Worm (Caenorhabditis elegans) whole organism, late embryonic: ENCODE data around the gene F22H10.2.

Source experiments
- F13H6.1 ChIP-seq: sonication (generic microtip); optimal IDR thresholded peaks from 2 replicates; lab custom pipeline; 2016; ENCODE audit warnings: missing genetic modification characterization, missing compliant biosample characterization
- ama-1 ChIP-seq: fragments of 150-350 bp; optimal IDR thresholded peaks from 2 replicates; lab custom pipeline; 2014
- ceh-31 ChIP-seq: sonication (generic microtip); optimal IDR thresholded peaks from 2 replicates; lab custom pipeline; 2016; ENCODE audit warnings: missing genetic modification characterization, missing compliant biosample characterization
- fkh-10 ChIP-seq: fragments of 150-350 bp; optimal IDR thresholded peaks from 2 replicates; lab custom pipeline; 2014; ENCODE audit warnings: missing biosample characterization, missing genetic modification reagents, missing genetic modification characterization
- mec-3 ChIP-seq: sonication (generic microtip); optimal IDR thresholded peaks from 2 replicates; lab custom pipeline; 2016; ENCODE audit warnings: borderline replicate concordance, missing genetic modification characterization, missing compliant biosample characterization
- nfya-1 ChIP-seq: sonication (generic microtip); optimal IDR thresholded peaks from 2 replicates; lab custom pipeline; 2017; ENCODE audit warnings: missing genetic modification characterization, mild to moderate bottlenecking, missing compliant biosample characterization, antibody characterized with exemption, moderate library complexity
- npax-4 ChIP-seq: sonication (generic microtip); optimal IDR thresholded peaks from 2 replicates; lab custom pipeline; 2016; ENCODE audit warnings: missing genetic modification characterization, missing compliant biosample characterization
- pha-4 ChIP-seq: fragments of 150-350 bp; optimal IDR thresholded peaks from 2 replicates; lab custom pipeline; 2018; ENCODE audit warnings: missing biosample characterization, missing genetic modification reagents, missing genetic modification characterization
- rnt-1 ChIP-seq: sonication (generic microtip); optimal IDR thresholded peaks from 2 replicates; lab custom pipeline; 2016; ENCODE audit warnings: missing genetic modification characterization, missing compliant biosample characterization
- tbx-2 ChIP-seq: sonication (generic microtip); optimal IDR thresholded peaks from 2 replicates; lab custom pipeline; 2016; ENCODE audit warnings: missing genetic modification characterization, missing compliant biosample characterization

DNA sequence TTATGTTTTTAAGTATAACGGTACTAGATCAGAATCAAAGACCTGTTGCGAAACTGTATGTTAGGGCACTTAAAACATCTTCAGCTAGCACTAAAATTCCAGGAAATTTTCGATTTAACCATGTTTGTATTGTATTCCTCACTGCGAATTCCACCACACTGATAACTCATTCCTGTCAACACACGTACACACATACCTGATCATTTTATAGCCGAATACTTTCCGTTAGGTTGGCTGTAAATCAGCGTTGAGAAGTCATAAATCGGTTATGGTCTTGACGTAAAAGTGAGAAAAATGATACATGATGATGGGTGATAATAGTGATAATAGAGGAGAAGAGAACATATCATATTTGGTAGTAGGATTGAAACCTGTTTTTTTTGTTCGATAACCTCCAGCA lies 3.6 kb upstream of the F22H10.2 start:
- no peak for TF ChIP-seq fkh-10 (GFP tag; lab: Kevin White, UChicago)
- TF ChIP-seq ama-1: no peak
- no peak for TF ChIP-seq nfya-1 (tag; lab: Kevin White, UChicago)
- no peak for TF ChIP-seq npax-4
- TF ChIP-seq tbx-2: no peak
- TF ChIP-seq rnt-1: no peak
- TF ChIP-seq pha-4 (tag; lab: Kevin White, UChicago): no peak
- no peak for TF ChIP-seq F13H6.1 (tag; lab: Kevin White, UChicago)
- no peak for TF ChIP-seq mec-3
- no peak for TF ChIP-seq ceh-31 (tag; lab: Kevin White, UChicago)
